Worm (Caenorhabditis elegans): ENCODE measurements around the gene F45G2.9.

The F45G2.9 gene

DNA sequence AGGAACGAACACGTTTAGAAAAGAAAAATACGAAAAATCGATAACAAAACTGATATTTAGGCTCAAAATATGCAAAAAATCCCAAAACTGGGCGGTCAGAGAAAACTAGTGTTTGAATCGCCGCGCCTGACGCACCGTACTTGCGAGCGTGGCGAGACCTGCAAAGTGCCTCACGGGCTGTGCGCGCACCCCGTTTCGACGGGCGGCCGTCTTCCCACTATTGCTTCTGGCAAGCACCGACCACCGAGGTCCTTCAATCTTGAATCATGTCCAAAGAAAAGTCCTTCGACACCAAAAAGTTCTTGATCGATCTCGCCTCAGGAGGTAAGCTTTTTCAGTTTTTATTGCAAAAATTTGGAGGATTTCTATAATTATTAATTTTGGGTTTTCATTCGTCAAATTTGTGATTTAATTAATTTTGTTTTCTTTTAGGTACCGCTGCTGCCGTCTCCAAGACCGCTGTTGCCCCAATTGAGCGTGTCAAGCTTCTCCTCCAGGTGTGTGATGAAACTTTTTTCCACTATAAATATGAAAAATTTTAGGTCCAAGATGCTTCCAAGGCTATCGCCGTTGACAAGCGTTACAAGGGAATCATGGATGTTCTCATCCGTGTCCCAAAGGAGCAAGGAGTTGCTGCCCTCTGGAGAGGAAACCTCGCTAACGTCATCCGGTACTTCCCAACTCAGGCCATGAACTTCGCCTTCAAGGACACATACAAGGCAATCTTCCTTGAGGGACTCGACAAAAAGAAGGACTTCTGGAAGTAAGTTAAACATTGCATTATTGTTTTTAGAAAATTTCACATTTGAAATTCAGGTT is 26.4 kb upstream of the F45G2.9 start, which contains the start of gene ant-1.1 (continued):
- TF ChIP-seq efl-3 (GFP tag; optimal IDR thresholded peaks at IDR 0.05) (peak; percentile 16), dsc-1 (tag; optimal IDR thresholded peaks at IDR 0.05) (peak; percentile 96), nhr-47 (tag; optimal IDR thresholded peaks at IDR 0.05) (peak; percentile 98), mdl-1 (tag; optimal IDR thresholded peaks at IDR 0.05) (peak in 1 of 2 experiments; percentile 73), sup-37 (GFP tag; optimal IDR thresholded peaks at IDR 0.05) (peak; percentile 87), nhr-20 (tag; optimal IDR thresholded peaks at IDR 0.05) (peak; percentile 95), hlh-17 (GFP tag; optimal IDR thresholded peaks at IDR 0.05; ENCODE audit: borderline replicate concordance) (no peak), sptf-1 (tag; optimal IDR thresholded peaks at IDR 0.05) (no peak), aly-2 (tag; optimal IDR thresholded peaks at IDR 0.05) (peak; percentile 37), nhr-12 (tag; optimal IDR thresholded peaks at IDR 0.05) (no peak), alr-1 (tag; optimal IDR thresholded peaks at IDR 0.05; ENCODE audit: borderline replicate concordance) (no peak), isw-1 (GFP tag; IDR thresholded peaks at IDR 0.05) (peak; percentile 97), rnt-1 (tag; optimal IDR thresholded peaks at IDR 0.05) (peak; percentile 96), nhr-90 (tag; optimal IDR thresholded peaks at IDR 0.05; ENCODE audit: poor library complexity) (peak; percentile 96), ceh-63 (GFP tag; optimal IDR thresholded peaks at IDR 0.05) (no peak), hpl-2 (GFP tag; optimal IDR thresholded peaks at IDR 0.05) (peak; percentile 2), aha-1 (tag; optimal IDR thresholded peaks at IDR 0.05) (peak; percentile 46), C04F5.9 (tag; optimal IDR thresholded peaks at IDR 0.05) (peak; percentile 70), irx-1 (tag; optimal IDR thresholded peaks at IDR 0.05) (peak; percentile 77), nhr-77 (tag; optimal IDR thresholded peaks at IDR 0.05) (peak; percentile 94), nhr-28 (tag; optimal IDR thresholded peaks at IDR 0.05) (no peak), ets-5 (GFP tag; IDR thresholded peaks at IDR 0.05) (no peak), fkh-8 (tag; optimal IDR thresholded peaks at IDR 0.05) (peak; percentile 98), ceh-82 (tag; optimal IDR thresholded peaks at IDR 0.05) (peak; percentile 87 to 99 (median 95)), unc-130 (tag; optimal IDR thresholded peaks at IDR 0.05) (peak; percentile 90), sox-4 (tag; optimal IDR thresholded peaks at IDR 0.05) (peak; percentile 80), snpc-4 (tag; optimal IDR thresholded peaks at IDR 0.05) (peak; percentile 57), dpl-1 (GFP tag; optimal IDR thresholded peaks at IDR 0.05) (peak; percentile 97 to 98 (median 97)), snu-23 (GFP tag; optimal IDR thresholded peaks at IDR 0.05) (peak; percentile 97), efl-1 (optimal IDR thresholded peaks at IDR 0.05) (peak; percentile 90 to 99), efl-1 (GFP tag; optimal IDR thresholded peaks at IDR 0.05 in 1 of 2) (peak; percentile 98 to 100), lir-3 (tag; optimal IDR thresholded peaks at IDR 0.05; ENCODE audit: poor library complexity) (peak; percentile 78), zip-4 (GFP tag; optimal IDR thresholded peaks at IDR 0.05) (peak; percentile 87), pqm-1 (tag; optimal IDR thresholded peaks at IDR 0.05) (no peak), lin-14 (GFP tag; optimal IDR thresholded peaks at IDR 0.05) (peak; percentile 93), vab-15 (tag; optimal IDR thresholded peaks at IDR 0.05) (peak; percentile 96), unc-86 (tag; optimal IDR thresholded peaks at IDR 0.05) (peak; percentile 95), mab-9 (GFP tag; IDR thresholded peaks at IDR 0.05) (peak; percentile 93), ceh-88 (GFP tag; IDR thresholded peaks at IDR 0.05) (peak; percentile 92), blmp-1 (tag; optimal IDR thresholded peaks at IDR 0.05) (peak; percentile 44), lin-15B (tag; optimal IDR thresholded peaks at IDR 0.05) (peak; percentile 94), unc-30 (tag; optimal IDR thresholded peaks at IDR 0.05) (no peak), lsy-2 (tag; optimal IDR thresholded peaks at IDR 0.05) (peak; percentile 99), nhr-85 (tag) (peak; percentile 96), tlp-1 (tag; optimal IDR thresholded peaks at IDR 0.05) (no peak), lin-35 (GFP tag; optimal IDR thresholded peaks at IDR 0.05) (peak; percentile 98), nhr-19 (GFP tag; conservative IDR thresholded peaks at IDR 0.05) (peak; percentile 97), pag-3 (tag; optimal IDR thresholded peaks at IDR 0.05; ENCODE audit: borderline replicate concordance, insufficient read depth) (no peak), egl-27 (tag; optimal IDR thresholded peaks at IDR 0.05) (peak in 1 of 2 experiments; percentile 32), ceh-90 (tag; optimal IDR thresholded peaks at IDR 0.05) (peak; percentile 38)

Data from whole organism, L1 larva.